Comparison of ENCODE assay signal across 1 fruit fly cellular context in the genomic region with DNA sequence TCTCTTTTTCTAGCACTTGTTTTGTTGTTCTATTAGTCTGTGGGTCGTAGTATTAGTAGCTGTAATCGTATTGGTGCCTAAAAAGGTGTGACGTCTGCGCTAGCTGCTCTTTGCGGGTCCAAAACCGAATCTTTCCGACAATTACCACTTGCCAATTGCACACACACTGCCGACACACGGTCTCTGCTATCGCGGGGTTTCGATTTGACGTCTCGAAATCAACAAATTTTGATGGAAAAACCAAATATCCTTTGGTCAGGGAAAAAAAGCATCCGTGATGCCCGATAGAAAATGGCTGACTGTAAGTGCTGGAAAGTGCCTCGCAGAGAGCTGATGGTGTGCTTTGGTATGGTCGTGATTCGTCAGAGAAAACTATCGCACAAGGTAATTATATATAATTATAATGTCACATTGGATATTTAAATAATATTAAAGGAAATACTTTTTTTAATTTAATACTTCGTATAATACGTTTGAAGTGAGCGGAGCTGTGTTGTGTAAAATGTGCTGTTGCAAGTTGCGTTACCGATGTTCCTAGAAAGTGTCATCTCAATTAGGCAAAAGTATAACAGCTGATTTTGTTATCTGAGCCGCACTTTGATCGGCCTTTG.
TF ChIP-seq lines count a peak whose summit lies in the region.

A gene (plus strand): TSS at position 51 of the 611 bp plus-strand sequence.
A gene (minus strand): TSS at position 307 of the 611 bp plus-strand sequence.

TF ChIP-seq in whole organism, embryonic, 481 proteins besides CTCF, POLR2A, EP300 and RAD21 (continued from another document and continues in another):
- TF ChIP-seq pan (optimal IDR thresholded peaks at IDR 0.05; lab: Kevin White, UChicago) (no peak), pan (GFP tag; optimal IDR thresholded peaks at IDR 0.05 in 1 of 2, IDR thresholded peaks at IDR 0.05 in 1 of 2) (peak in 1 of 2 experiments; percentile 89), crc (GFP tag; optimal IDR thresholded peaks at IDR 0.05; lab: Kevin White, UChicago) (no peak), lbe (GFP tag; optimal IDR thresholded peaks at IDR 0.05; lab: Kevin White, UChicago) (peak; percentile 82), odd (GFP tag; optimal IDR thresholded peaks at IDR 0.05; lab: Kevin White, UChicago) (no peak), chn (GFP tag; optimal IDR thresholded peaks at IDR 0.05; lab: Kevin White, UChicago) (peak; percentile 81), CG11398 (GFP tag; optimal IDR thresholded peaks at IDR 0.05; lab: Kevin White, UChicago) (no peak), vnd (GFP tag; IDR thresholded peaks at IDR 0.05; lab: Robert Waterston, UW; ENCODE audit: partially characterized antibody) (peak; percentile 92), HHEX (GFP tag; optimal IDR thresholded peaks at IDR 0.05; lab: Kevin White, UChicago) (peak; percentile 76), Ssrp (tag; optimal IDR thresholded peaks at IDR 0.05; lab: Kevin White, UChicago) (peak; percentile 82), Eip74EF (GFP tag; optimal IDR thresholded peaks at IDR 0.05; lab: Kevin White, UChicago) (no peak), da (GFP tag; optimal IDR thresholded peaks at IDR 0.05; lab: Kevin White, UChicago) (no peak), Stat92E (GFP tag; optimal IDR thresholded peaks at IDR 0.05; lab: Kevin White, UChicago) (peak in 1 of 3 experiments; percentile 56), CG10209 (GFP tag; optimal IDR thresholded peaks at IDR 0.05; lab: Kevin White, UChicago) (peak; percentile 87), Hr51 (GFP tag; optimal IDR thresholded peaks at IDR 0.05; lab: Kevin White, UChicago) (peak; percentile 84 to 85), bigmax (GFP tag; optimal IDR thresholded peaks at IDR 0.05; lab: Kevin White, UChicago) (no peak), CG16815 (GFP tag; optimal IDR thresholded peaks at IDR 0.05; lab: Kevin White, UChicago) (peak; percentile 84), CG7987 (GFP tag; optimal IDR thresholded peaks at IDR 0.05; lab: Kevin White, UChicago) (peak; percentile 76), CoRest (tag; optimal IDR thresholded peaks at IDR 0.05; lab: Kevin White, UChicago) (peak; percentile 93), abd-A (tag; optimal IDR thresholded peaks at IDR 0.05; lab: Kevin White, UChicago) (no peak), CG8924 (tag; optimal IDR thresholded peaks at IDR 0.05; lab: Kevin White, UChicago) (peak; percentile 88), hkb (optimal IDR thresholded peaks at IDR 0.05; lab: Kevin White, UChicago) (peak; percentile 68), hkb (GFP tag; IDR thresholded peaks at IDR 0.05; lab: Robert Waterston, UW) (peak; percentile 87), CG8290 (GFP tag; optimal IDR thresholded peaks at IDR 0.05; lab: Kevin White, UChicago) (peak; percentile 90), CG8290 (tag; optimal IDR thresholded peaks at IDR 0.05; lab: Kevin White, UChicago) (peak in 1 of 2 experiments; percentile 74), CG7556 (GFP tag; optimal IDR thresholded peaks at IDR 0.05; lab: Kevin White, UChicago) (peak; percentile 87), CG17361 (GFP tag; IDR thresholded peaks at IDR 0.05; lab: Robert Waterston, UW) (peak; percentile 93), gsb-n (tag; optimal IDR thresholded peaks at IDR 0.05; lab: Kevin White, UChicago) (no peak), C15 (GFP tag; IDR thresholded peaks at IDR 0.05; lab: Robert Waterston, UW) (peak; percentile 70; the same call in 2 of the 3 replicates), CG4328 (GFP tag; optimal IDR thresholded peaks at IDR 0.05; lab: Kevin White, UChicago) (peak; percentile 76), sna (GFP tag; IDR thresholded peaks at IDR 0.05; lab: Robert Waterston, UW; ENCODE audit: partially characterized antibody) (peak; percentile 95), CG17829 (tag; optimal IDR thresholded peaks at IDR 0.05; lab: Kevin White, UChicago) (peak; percentile 92), Abd-B (GFP tag; optimal IDR thresholded peaks at IDR 0.05; lab: Kevin White, UChicago) (peak; percentile 88), CG6854 (GFP tag; optimal IDR thresholded peaks at IDR 0.05; lab: Kevin White, UChicago) (peak; percentile 31), ro (GFP tag; IDR thresholded peaks at IDR 0.05; lab: Robert Waterston, UW) (peak; percentile 51), dati (GFP tag; IDR thresholded peaks at IDR 0.05; lab: Robert Waterston, UW) (0 out of 2 replicates have a peak, but pooled peaks have one; percentile 48), so (GFP tag; IDR thresholded peaks at IDR 0.05; lab: Robert Waterston, UW) (peak; percentile 86), CG16863 (GFP tag; optimal IDR thresholded peaks at IDR 0.05; lab: Kevin White, UChicago) (peak; percentile 61), CG11085 (GFP tag; IDR thresholded peaks at IDR 0.05; lab: Robert Waterston, UW) (peak; percentile 88), CG12744 (GFP tag; optimal IDR thresholded peaks at IDR 0.05; lab: Kevin White, UChicago) (peak; percentile 28), Fer3 (tag; optimal IDR thresholded peaks at IDR 0.05; lab: Kevin White, UChicago) (peak; percentile 86), CG14965 (GFP tag; optimal IDR thresholded peaks at IDR 0.05; lab: Kevin White, UChicago; ENCODE audit: borderline replicate concordance) (no peak), zen2 (GFP tag; IDR thresholded peaks at IDR 0.05; lab: Robert Waterston, UW; ENCODE audit: partially characterized antibody) (peak; percentile 67; the same call in 1 of the 3 replicates), CG18476 (GFP tag; optimal IDR thresholded peaks at IDR 0.05; lab: Kevin White, UChicago) (peak; percentile 84), Antp (GFP tag; optimal IDR thresholded peaks at IDR 0.05; lab: Kevin White, UChicago) (peak; percentile 62), Lim3 (GFP tag; IDR thresholded peaks at IDR 0.05; lab: Robert Waterston, UW) (peak; percentile 72), CG17912 (GFP tag; optimal IDR thresholded peaks at IDR 0.05; lab: Kevin White, UChicago) (peak; percentile 46), fd64A (GFP tag; optimal IDR thresholded peaks at IDR 0.05; lab: Kevin White, UChicago) (peak; percentile 41), CG5180 (GFP tag; optimal IDR thresholded peaks at IDR 0.05; lab: Kevin White, UChicago) (no peak), CG4360 (GFP tag; IDR thresholded peaks at IDR 0.05; lab: Robert Waterston, UW) (no peak), insv (GFP tag; optimal IDR thresholded peaks at IDR 0.05; lab: Kevin White, UChicago) (peak in 1 of 2 experiments; percentile 69), al (GFP tag; IDR thresholded peaks at IDR 0.05; lab: Robert Waterston, UW) (peak; percentile 93), CG18011 (GFP tag; optimal IDR thresholded peaks at IDR 0.05; lab: Kevin White, UChicago) (peak; percentile 74), Kr (GFP tag; optimal IDR thresholded peaks at IDR 0.05; lab: Kevin White, UChicago) (no peak), CG8388 (GFP tag; optimal IDR thresholded peaks at IDR 0.05; lab: Kevin White, UChicago) (peak; percentile 85), zen (tag; optimal IDR thresholded peaks at IDR 0.05; lab: Kevin White, UChicago) (peak; percentile 89), YL-1 (GFP tag; optimal IDR thresholded peaks at IDR 0.05; lab: Kevin White, UChicago) (peak; percentile 99), CG12236 (GFP tag; optimal IDR thresholded peaks at IDR 0.05; lab: Kevin White, UChicago) (no peak), gt (GFP tag; IDR thresholded peaks at IDR 0.05; lab: Robert Waterston, UW) (peak; percentile 73), Dref (GFP tag; IDR thresholded peaks at IDR 0.05; lab: Robert Waterston, UW) (peak; percentile 52), bab2 (GFP tag; optimal IDR thresholded peaks at IDR 0.05; lab: Kevin White, UChicago) (peak; percentile 69), CG31224 (GFP tag; IDR thresholded peaks at IDR 0.05; lab: Robert Waterston, UW) (peak; percentile 80; the same call in 1 of the 2 replicates), Hsf (GFP tag; optimal IDR thresholded peaks at IDR 0.05; lab: Kevin White, UChicago) (peak; percentile 83), Vsx1 (GFP tag; optimal IDR thresholded peaks at IDR 0.05; lab: Kevin White, UChicago) (no peak), CG3847 (GFP tag; IDR thresholded peaks at IDR 0.05; lab: Robert Waterston, UW) (peak; percentile 97), ham (GFP tag; IDR thresholded peaks at IDR 0.05; lab: Robert Waterston, UW) (peak; percentile 77; the same call in 1 of the 2 replicates), sc (optimal IDR thresholded peaks at IDR 0.05; lab: Kevin White, UChicago) (no peak), sc (GFP tag; optimal IDR thresholded peaks at IDR 0.05; lab: Kevin White, UChicago) (no peak), ato (GFP tag; IDR thresholded peaks at IDR 0.05; lab: Robert Waterston, UW; ENCODE audit: partially characterized antibody) (peak; percentile 48; the same call in 1 of the 2 replicates), CG6689 (GFP tag; IDR thresholded peaks at IDR 0.05; lab: Robert Waterston, UW) (peak; percentile 91), bsh (GFP tag; optimal IDR thresholded peaks at IDR 0.05; lab: Kevin White, UChicago) (peak in 1 of 2 experiments; percentile 81), tup (GFP tag; optimal IDR thresholded peaks at IDR 0.05; lab: Kevin White, UChicago) (peak; percentile 78), CG18764 (GFP tag; optimal IDR thresholded peaks at IDR 0.05; lab: Kevin White, UChicago) (peak; percentile 83), kay (GFP tag; optimal IDR thresholded peaks at IDR 0.05; lab: Kevin White, UChicago) (peak; percentile 84), klu (GFP tag; IDR thresholded peaks at IDR 0.05; lab: Robert Waterston, UW) (peak; percentile 90), CG15514 (GFP tag; optimal IDR thresholded peaks at IDR 0.05; lab: Kevin White, UChicago) (peak; percentile 89), CG1233 (GFP tag; optimal IDR thresholded peaks at IDR 0.05; lab: Kevin White, UChicago) (peak; percentile 75), pita (GFP tag; optimal IDR thresholded peaks at IDR 0.05; lab: Kevin White, UChicago) (no peak), mam (GFP tag; optimal IDR thresholded peaks at IDR 0.05; lab: Kevin White, UChicago) (peak; percentile 78), Hr39 (optimal IDR thresholded peaks at IDR 0.05; lab: Kevin White, UChicago) (no peak), CG1792 (GFP tag; optimal IDR thresholded peaks at IDR 0.05; lab: Kevin White, UChicago) (peak; percentile 6), tap (tag; optimal IDR thresholded peaks at IDR 0.05; lab: Kevin White, UChicago) (peak; percentile 71), CG16779 (GFP tag; IDR thresholded peaks at IDR 0.05; lab: Robert Waterston, UW) (peak; percentile 83), CG33213 (GFP tag; optimal IDR thresholded peaks at IDR 0.05; lab: Kevin White, UChicago) (peak; percentile 59), gcm (GFP tag; optimal IDR thresholded peaks at IDR 0.05; lab: Kevin White, UChicago) (peak; percentile 78), CG30431 (GFP tag; optimal IDR thresholded peaks at IDR 0.05; lab: Kevin White, UChicago) (peak; percentile 76), CG11247 (GFP tag; IDR thresholded peaks at IDR 0.05; lab: Robert Waterston, UW) (peak; percentile 91), nerfin-2 (GFP tag; IDR thresholded peaks at IDR 0.05; lab: Robert Waterston, UW; ENCODE audit: partially characterized antibody) (peak; percentile 80), tna (GFP tag; IDR thresholded peaks at IDR 0.05; lab: Robert Waterston, UW; ENCODE audit: partially characterized antibody) (peak; percentile 79), lmd (GFP tag; IDR thresholded peaks at IDR 0.05; lab: Robert Waterston, UW) (peak; percentile 94), Lpt (GFP tag; optimal IDR thresholded peaks at IDR 0.05; lab: Kevin White, UChicago) (no peak), sima (GFP tag; optimal IDR thresholded peaks at IDR 0.05; lab: Kevin White, UChicago) (no peak), lilli (GFP tag; optimal IDR thresholded peaks at IDR 0.05; lab: Kevin White, UChicago) (peak; percentile 88), CG14014 (GFP tag; IDR thresholded peaks at IDR 0.05; lab: Robert Waterston, UW) (peak; percentile 87), B-H2 (GFP tag; optimal IDR thresholded peaks at IDR 0.05; lab: Kevin White, UChicago) (peak; percentile 91), D19A (tag; optimal IDR thresholded peaks at IDR 0.05; lab: Kevin White, UChicago) (no peak), jing (GFP tag; optimal IDR thresholded peaks at IDR 0.05; lab: Kevin White, UChicago) (no peak), gfzf (GFP tag; optimal IDR thresholded peaks at IDR 0.05; lab: Kevin White, UChicago) (no peak), CG9437 (GFP tag; optimal IDR thresholded peaks at IDR 0.05; lab: Kevin White, UChicago) (peak; percentile 83), CG17802 (tag; optimal IDR thresholded peaks at IDR 0.05; lab: Kevin White, UChicago) (peak; percentile 45), CG9876 (GFP tag; optimal IDR thresholded peaks at IDR 0.05; lab: Kevin White, UChicago) (no peak), ind (GFP tag; optimal IDR thresholded peaks at IDR 0.05; lab: Kevin White, UChicago) (peak; percentile 91), zfh1 (GFP tag; IDR thresholded peaks at IDR 0.05; lab: Robert Waterston, UW) (peak; percentile 88), fd102C (GFP tag; optimal IDR thresholded peaks at IDR 0.05; lab: Kevin White, UChicago) (peak; percentile 49), ttk (GFP tag; IDR thresholded peaks at IDR 0.05; lab: Robert Waterston, UW) (peak; percentile 83), H15 (GFP tag; IDR thresholded peaks at IDR 0.05; lab: Robert Waterston, UW) (peak; percentile 86; the same call in 2 of the 3 replicates), Rfx (GFP tag; IDR thresholded peaks at IDR 0.05; lab: Robert Waterston, UW) (peak; percentile 96), scrt (GFP tag; optimal IDR thresholded peaks at IDR 0.05; lab: Kevin White, UChicago) (no peak), tin (GFP tag; optimal IDR thresholded peaks at IDR 0.05; lab: Kevin White, UChicago) (peak; percentile 91), CG7786 (GFP tag; optimal IDR thresholded peaks at IDR 0.05; lab: Kevin White, UChicago) (peak; percentile 48), CG12391 (tag; optimal IDR thresholded peaks at IDR 0.05; lab: Kevin White, UChicago) (peak; percentile 94), row (GFP tag; IDR thresholded peaks at IDR 0.05; lab: Robert Waterston, UW) (peak; percentile 98), Ada2b (GFP tag; IDR thresholded peaks at IDR 0.05; lab: Robert Waterston, UW) (peak; percentile 87), CG6654 (GFP tag; optimal IDR thresholded peaks at IDR 0.05; lab: Kevin White, UChicago) (peak; percentile 52), bbx (GFP tag; IDR thresholded peaks at IDR 0.05; lab: Robert Waterston, UW; ENCODE audit: partially characterized antibody) (peak; percentile 84), NfI (GFP tag; optimal IDR thresholded peaks at IDR 0.05; lab: Kevin White, UChicago) (peak; percentile 90), CG8478 (optimal IDR thresholded peaks at IDR 0.05; lab: Kevin White, UChicago) (no peak), CG13296 (GFP tag; optimal IDR thresholded peaks at IDR 0.05; lab: Kevin White, UChicago) (peak; percentile 80), cato (GFP tag; optimal IDR thresholded peaks at IDR 0.05; lab: Kevin White, UChicago; ENCODE audit: borderline replicate concordance) (peak; percentile 84), usp (GFP tag; optimal IDR thresholded peaks at IDR 0.05; lab: Kevin White, UChicago) (no peak), ken (GFP tag; IDR thresholded peaks at IDR 0.05; lab: Robert Waterston, UW) (peak; percentile 93)
